Worm (Caenorhabditis elegans): ENCODE measurements around the gene ZC262.2.

Gene ZC262.2

ce11 chrIII:8331779-8332178, at the start of gene ZC262.2, which contains the start of gene mrps-18A:
TSS of gene ZC262.2 (plus strand) at chrIII:8332062.
TSS of gene mrps-18A (minus strand) at chrIII:8331919.
- TF ChIP-seq C34B4.2 (tag; optimal IDR thresholded peaks at IDR 0.05) (no peak), ama-1 (optimal IDR thresholded peaks at IDR 0.05) (no peak), pag-3 (tag; optimal IDR thresholded peaks at IDR 0.05; ENCODE audit: borderline replicate concordance, insufficient read depth) (no peak), lin-35 (GFP tag; optimal IDR thresholded peaks at IDR 0.05) (peak; percentile 60 to 76), hlh-4 (tag; optimal IDR thresholded peaks at IDR 0.05) (no peak), efl-1 (optimal IDR thresholded peaks at IDR 0.05) (peak; percentile 49 to 65), efl-1 (GFP tag; optimal IDR thresholded peaks at IDR 0.05 in 1 of 2) (peak; percentile 69 to 85), ceh-8 (GFP tag; optimal IDR thresholded peaks at IDR 0.05) (no peak), egl-13 (tag; optimal IDR thresholded peaks at IDR 0.05) (no peak), nhr-77 (tag; optimal IDR thresholded peaks at IDR 0.05) (no peak), lin-13 (GFP tag; optimal IDR thresholded peaks at IDR 0.05) (no peak), pqm-1 (tag; optimal IDR thresholded peaks at IDR 0.05) (no peak), zag-1 (tag; optimal IDR thresholded peaks at IDR 0.05) (no peak), unc-62 (GFP tag; optimal IDR thresholded peaks at IDR 0.05) (no peak), elt-3 (tag; optimal IDR thresholded peaks at IDR 0.05) (peak in 1 of 6 experiments; percentile 25), rnt-1 (tag; optimal IDR thresholded peaks at IDR 0.05) (peak; percentile 10), snu-23 (GFP tag; optimal IDR thresholded peaks at IDR 0.05) (peak; percentile 45), tbx-2 (tag; optimal IDR thresholded peaks at IDR 0.05) (peak; percentile 0), nhr-71 (tag; optimal IDR thresholded peaks at IDR 0.05) (peak; percentile 24), Y116A8C.19 (tag; optimal IDR thresholded peaks at IDR 0.05; ENCODE audit: borderline replicate concordance) (no peak), mdl-1 (tag; optimal IDR thresholded peaks at IDR 0.05) (no peak), ceh-82 (tag; optimal IDR thresholded peaks at IDR 0.05) (peak in 1 of 3 experiments; percentile 28), mep-1 (tag; optimal IDR thresholded peaks at IDR 0.05) (peak; percentile 66), sup-37 (GFP tag; optimal IDR thresholded peaks at IDR 0.05) (no peak), sox-4 (tag; optimal IDR thresholded peaks at IDR 0.05) (no peak), lin-14 (GFP tag; optimal IDR thresholded peaks at IDR 0.05) (no peak), fkh-8 (tag; optimal IDR thresholded peaks at IDR 0.05) (no peak), irx-1 (tag; optimal IDR thresholded peaks at IDR 0.05) (peak; percentile 22), unc-130 (tag; optimal IDR thresholded peaks at IDR 0.05) (peak; percentile 55), unc-98 (GFP tag; IDR thresholded peaks at IDR 0.05) (no peak), F16B12.6 (tag; optimal IDR thresholded peaks at IDR 0.05) (peak; percentile 83), nhr-47 (tag; optimal IDR thresholded peaks at IDR 0.05) (peak; percentile 18), dpl-1 (GFP tag; optimal IDR thresholded peaks at IDR 0.05) (peak; percentile 43 to 65 (median 45)), C04F5.9 (tag; optimal IDR thresholded peaks at IDR 0.05) (peak; percentile 27), jun-1 (tag; optimal IDR thresholded peaks at IDR 0.05) (no peak), lsy-2 (tag; optimal IDR thresholded peaks at IDR 0.05) (peak; percentile 91 to 98), blmp-1 (tag; optimal IDR thresholded peaks at IDR 0.05) (peak; percentile 14)

DNA sequence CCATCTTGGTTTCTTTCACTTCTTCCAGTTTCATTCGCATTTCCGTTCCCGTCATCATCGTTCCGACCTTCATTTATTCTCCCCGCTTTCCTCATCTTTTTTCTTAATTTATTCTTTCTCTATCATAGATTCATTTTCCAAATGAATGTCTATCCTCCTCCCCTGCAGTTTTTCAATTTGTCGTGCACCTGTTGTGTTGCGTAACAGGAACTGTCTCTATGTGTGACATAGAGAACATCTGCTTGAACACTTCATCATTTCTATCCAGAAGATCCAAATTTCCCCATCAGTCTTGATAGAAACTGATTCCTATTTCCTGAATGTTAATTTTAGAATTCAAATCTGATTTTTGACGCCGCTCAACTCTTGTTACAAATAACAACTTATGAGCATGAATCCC, 48.3 kb upstream of the ZC262.2 start:
- TF ChIP-seq tlp-1 (tag; optimal IDR thresholded peaks at IDR 0.05) (no peak), ztf-4 (tag; optimal IDR thresholded peaks at IDR 0.05) (no peak), pax-3 (tag; optimal IDR thresholded peaks at IDR 0.05) (no peak), tbx-2 (tag; optimal IDR thresholded peaks at IDR 0.05) (peak; percentile 47), dsc-1 (tag; optimal IDR thresholded peaks at IDR 0.05) (no peak), snpc-4 (tag; optimal IDR thresholded peaks at IDR 0.05) (no peak), mab-9 (GFP tag; IDR thresholded peaks at IDR 0.05) (no peak), unc-30 (tag; optimal IDR thresholded peaks at IDR 0.05) (no peak), lin-13 (GFP tag; optimal IDR thresholded peaks at IDR 0.05) (no peak), C16A3.4 (tag; optimal IDR thresholded peaks at IDR 0.05) (no peak), swsn-7 (tag; optimal IDR thresholded peaks at IDR 0.05) (no peak), efl-3 (GFP tag; optimal IDR thresholded peaks at IDR 0.05) (no peak), rnt-1 (tag; optimal IDR thresholded peaks at IDR 0.05) (no peak), jun-1 (tag; optimal IDR thresholded peaks at IDR 0.05) (no peak), ces-1 (GFP tag; optimal IDR thresholded peaks at IDR 0.05) (no peak), mdl-1 (tag; optimal IDR thresholded peaks at IDR 0.05) (no peak), unc-62 (GFP tag; optimal IDR thresholded peaks at IDR 0.05) (no peak), mep-1 (tag; optimal IDR thresholded peaks at IDR 0.05) (no peak), nhr-19 (GFP tag; conservative IDR thresholded peaks at IDR 0.05) (no peak), nhr-90 (tag; optimal IDR thresholded peaks at IDR 0.05; ENCODE audit: poor library complexity) (no peak), F16B12.6 (tag; optimal IDR thresholded peaks at IDR 0.05) (no peak), isw-1 (GFP tag; IDR thresholded peaks at IDR 0.05) (no peak), lin-39 (tag; optimal IDR thresholded peaks at IDR 0.05) (no peak), fkh-10 (GFP tag; optimal IDR thresholded peaks at IDR 0.05) (no peak), ceh-63 (GFP tag; optimal IDR thresholded peaks at IDR 0.05) (no peak)

All from whole organism, L1 larva.